Worm (Caenorhabditis elegans): ENCODE data around the gene fut-5.

The fut-5 gene

ce11 chrII:4706359-4706871, 38.9 kb upstream of the fut-5 start, which contains the start of the genes F10G7.9 and tsn-1 (continued):
- TF ChIP-seq rnt-1 (tag; optimal IDR thresholded peaks at IDR 0.05), result peak; percentile 69
- TF ChIP-seq ets-5 (GFP tag; IDR thresholded peaks at IDR 0.05), result no peak
- no peak for TF ChIP-seq unc-62 (GFP tag; optimal IDR thresholded peaks at IDR 0.05)
- peak; percentile 59 for TF ChIP-seq skn-1 (tag; optimal IDR thresholded peaks at IDR 0.05)
- TF ChIP-seq nhr-90 (tag; optimal IDR thresholded peaks at IDR 0.05; ENCODE audit: poor library complexity), result peak; percentile 2
- TF ChIP-seq lin-13 (GFP tag; optimal IDR thresholded peaks at IDR 0.05), result peak; percentile 50
- TF ChIP-seq nhr-85 (tag), result peak; percentile 74
- TF ChIP-seq efl-3 (GFP tag; optimal IDR thresholded peaks at IDR 0.05), result no peak
- TF ChIP-seq lsy-2 (tag; optimal IDR thresholded peaks at IDR 0.05), result peak; percentile 93 to 98
- no peak for TF ChIP-seq jun-1 (tag; optimal IDR thresholded peaks at IDR 0.05)
- peak; percentile 58 for TF ChIP-seq nhr-20 (tag; optimal IDR thresholded peaks at IDR 0.05)
- TF ChIP-seq zip-4 (GFP tag; optimal IDR thresholded peaks at IDR 0.05), result no peak
- TF ChIP-seq lir-3 (tag; optimal IDR thresholded peaks at IDR 0.05; ENCODE audit: poor library complexity), result no peak
- TF ChIP-seq swsn-7 (tag; optimal IDR thresholded peaks at IDR 0.05), result peak; percentile 47
- no peak for TF ChIP-seq pax-3 (tag; optimal IDR thresholded peaks at IDR 0.05)
- peak; percentile 37 for TF ChIP-seq elt-2 (tag; optimal IDR thresholded peaks at IDR 0.05)
- TF ChIP-seq sox-4 (tag; optimal IDR thresholded peaks at IDR 0.05), result no peak
- no peak for TF ChIP-seq C04F5.9 (tag; optimal IDR thresholded peaks at IDR 0.05)
- no peak for TF ChIP-seq ceh-88 (GFP tag; IDR thresholded peaks at IDR 0.05)
- TF ChIP-seq grh-1 (GFP tag; IDR thresholded peaks at IDR 0.05), result no peak
- peak; percentile 32 for TF ChIP-seq unc-130 (tag; optimal IDR thresholded peaks at IDR 0.05)
- peak; percentile 71 for TF ChIP-seq nhr-71 (tag; optimal IDR thresholded peaks at IDR 0.05)
- no peak for TF ChIP-seq egl-13 (tag; optimal IDR thresholded peaks at IDR 0.05)
- peak; percentile 45 for TF ChIP-seq tbx-2 (tag; optimal IDR thresholded peaks at IDR 0.05)
- TF ChIP-seq xbp-1 (tag; optimal IDR thresholded peaks at IDR 0.05), result peak; percentile 49

ce11 chrII:4703011-4703410, 35.5 kb upstream of the fut-5 start:
- TF ChIP-seq jun-1 (tag; optimal IDR thresholded peaks at IDR 0.05), result no peak
- TF ChIP-seq lin-13 (GFP tag; optimal IDR thresholded peaks at IDR 0.05), result no peak
- TF ChIP-seq egl-13 (tag; optimal IDR thresholded peaks at IDR 0.05), result no peak
- no peak for TF ChIP-seq nhr-28 (tag; optimal IDR thresholded peaks at IDR 0.05)
- no peak for TF ChIP-seq nhr-11 (tag; optimal IDR thresholded peaks at IDR 0.05)
- TF ChIP-seq hlh-4 (tag; optimal IDR thresholded peaks at IDR 0.05), result no peak
- no peak for TF ChIP-seq nhr-90 (tag; optimal IDR thresholded peaks at IDR 0.05; ENCODE audit: poor library complexity)
- no peak for TF ChIP-seq nhr-77 (tag; optimal IDR thresholded peaks at IDR 0.05)
- no peak for TF ChIP-seq lin-39 (tag; optimal IDR thresholded peaks at IDR 0.05)
- TF ChIP-seq ztf-4 (tag; optimal IDR thresholded peaks at IDR 0.05), result no peak

ce11 chrII:4701482-4702119, 34.1 kb upstream of the fut-5 start, which contains the start of gene unc-85:
unc-85 (plus strand) TSS chrII:4702069.
- peak; percentile 22 for TF ChIP-seq nhr-77 (tag; optimal IDR thresholded peaks at IDR 0.05)
- peak; percentile 94 for TF ChIP-seq nhr-19 (GFP tag; conservative IDR thresholded peaks at IDR 0.05)
- TF ChIP-seq nhr-47 (tag; optimal IDR thresholded peaks at IDR 0.05), result peak; percentile 82
- peak in 1 of 6 experiments; percentile 18 for TF ChIP-seq elt-3 (tag; optimal IDR thresholded peaks at IDR 0.05)
- peak; percentile 89 for TF ChIP-seq nhr-85 (tag)
- TF ChIP-seq aly-2 (tag; optimal IDR thresholded peaks at IDR 0.05), result peak; percentile 25
- peak; percentile 72 to 88 for TF ChIP-seq lsy-2 (tag; optimal IDR thresholded peaks at IDR 0.05)
- peak; percentile 58; the same call in 1 of the 2 replicates for TF ChIP-seq unc-98 (GFP tag; IDR thresholded peaks at IDR 0.05)
- peak; percentile 74 to 76 for TF ChIP-seq efl-1 (optimal IDR thresholded peaks at IDR 0.05)
- peak; percentile 71 to 96 for TF ChIP-seq efl-1 (GFP tag; optimal IDR thresholded peaks at IDR 0.05 in 1 of 2)
- peak in 1 of 2 experiments; percentile 8 for TF ChIP-seq mdl-1 (tag; optimal IDR thresholded peaks at IDR 0.05)
- peak; percentile 65 for TF ChIP-seq lir-3 (tag; optimal IDR thresholded peaks at IDR 0.05; ENCODE audit: poor library complexity)
- TF ChIP-seq dsc-1 (tag; optimal IDR thresholded peaks at IDR 0.05), result peak; percentile 47
- TF ChIP-seq snu-23 (GFP tag; optimal IDR thresholded peaks at IDR 0.05), result peak; percentile 76
- TF ChIP-seq grh-1 (GFP tag; IDR thresholded peaks at IDR 0.05), result peak; percentile 84
- TF ChIP-seq isw-1 (GFP tag; IDR thresholded peaks at IDR 0.05), result peak; percentile 88
- TF ChIP-seq mab-9 (GFP tag; IDR thresholded peaks at IDR 0.05), result peak; percentile 69
- TF ChIP-seq nhr-71 (tag; optimal IDR thresholded peaks at IDR 0.05), result peak; percentile 87
- TF ChIP-seq rnt-1 (tag; optimal IDR thresholded peaks at IDR 0.05), result peak; percentile 70
- TF ChIP-seq ceh-82 (tag; optimal IDR thresholded peaks at IDR 0.05), result peak in 2 of 3 experiments; percentile 24 to 65
- TF ChIP-seq tbx-2 (tag; optimal IDR thresholded peaks at IDR 0.05), result peak; percentile 69
- peak; percentile 28 for TF ChIP-seq C04F5.9 (tag; optimal IDR thresholded peaks at IDR 0.05)
- TF ChIP-seq skn-1 (tag; optimal IDR thresholded peaks at IDR 0.05), result peak; percentile 45
- peak; percentile 73 for TF ChIP-seq swsn-7 (tag; optimal IDR thresholded peaks at IDR 0.05)
- TF ChIP-seq nhr-90 (tag; optimal IDR thresholded peaks at IDR 0.05; ENCODE audit: poor library complexity), result peak; percentile 77
- peak in 1 of 2 experiments; percentile 29 for TF ChIP-seq ztf-11 (tag; optimal IDR thresholded peaks at IDR 0.05)
- TF ChIP-seq ceh-88 (GFP tag; IDR thresholded peaks at IDR 0.05), result peak; percentile 77
- TF ChIP-seq jun-1 (tag; optimal IDR thresholded peaks at IDR 0.05), result peak; percentile 52
- TF ChIP-seq nhr-20 (tag; optimal IDR thresholded peaks at IDR 0.05), result peak; percentile 73
- TF ChIP-seq elt-2 (tag; optimal IDR thresholded peaks at IDR 0.05), result peak; percentile 60

Measured in whole organism, L1 larva.